Fruit fly (Drosophila melanogaster) whole organism, embryonic: ENCODE measurements around the gene CG9150.

Source experiments
- BEAF-32 ChIP-seq: fragments of 200-800 bp; sonication (Bioruptor generic); optimal IDR thresholded peaks from 3 replicates; lab custom pipeline; 2017; ENCODE audit warnings: missing biosample characterization, missing genetic modification characterization, mild to moderate bottlenecking, moderate library complexity, missing genetic modification reagents
- CG16779 ChIP-seq: fragments of 200-800 bp; sonication (Bioruptor generic); IDR thresholded peaks from 2 replicates; pipeline ENCODE4 v1.3.6; 2022; ENCODE audit warnings: missing biosample characterization, missing genetic modification characterization
- CG8359 ChIP-seq: fragments of 200-800 bp; sonication (Bioruptor generic); optimal IDR thresholded peaks from 2 replicates; lab custom pipeline; 2017; ENCODE audit warnings: missing biosample characterization, mild to moderate bottlenecking, missing genetic modification characterization, borderline replicate concordance
- Dad ChIP-seq: fragments of 200-800 bp; sonication (Bioruptor generic); optimal IDR thresholded peaks from 3 replicates; lab custom pipeline; 2016; ENCODE audit warnings: missing biosample characterization, missing genetic modification characterization
- Dbx ChIP-seq: fragments of 200-800 bp; sonication (Bioruptor generic); IDR thresholded peaks from 3 replicates; pipeline ENCODE4 v1.3.6; 2022; ENCODE audit warnings: missing biosample characterization, missing genetic modification characterization
- Neu2 ChIP-seq: fragments of 200-800 bp; sonication (Bioruptor generic); optimal IDR thresholded peaks from 3 replicates; lab custom pipeline; 2016; ENCODE audit warnings: missing biosample characterization, missing genetic modification characterization, borderline replicate concordance
- bigmax ChIP-seq: fragments of 200-800 bp; sonication (Bioruptor generic); optimal IDR thresholded peaks from 2 replicates; lab custom pipeline; 2018; ENCODE audit warnings: missing biosample characterization, mild to moderate bottlenecking, missing genetic modification characterization
- emc ChIP-seq: fragments of 200-800 bp; sonication (Bioruptor generic); optimal IDR thresholded peaks from 2 replicates; lab custom pipeline; 2016; ENCODE audit warnings: missing biosample characterization, missing genetic modification characterization
- ham ChIP-seq: fragments of 200-800 bp; sonication (Bioruptor generic); IDR thresholded peaks from 2 replicates; pipeline ENCODE4 v1.3.6; 2022; ENCODE audit warnings: missing biosample characterization, missing genetic modification characterization

dm6 chr2L:6075345-6075744, 7.0 kb upstream of the CG9150 start:
- TF ChIP-seq Neu2 (GFP tag; lab: Kevin White, UChicago) (no peak), emc (GFP tag; lab: Kevin White, UChicago) (no peak), Dad (GFP tag; lab: Kevin White, UChicago) (no peak), CG8359 (no peak), Dbx (GFP tag; lab: Robert Waterston, UW) (no peak), bigmax (GFP tag; lab: Kevin White, UChicago) (no peak), BEAF-32 (GFP tag; lab: Kevin White, UChicago) (no peak), CG16779 (no peak), ham (GFP tag; lab: Robert Waterston, UW) (no peak)
